Worm (Caenorhabditis elegans) whole organism, L4 larva: ENCODE results near the gene F59B10.5.

Source experiments
- D1046.2 ChIP-seq: fragments of 200-800 bp; sonication (Bioruptor generic); IDR thresholded peaks from 2 replicates; pipeline ENCODE4 v1.3.6; 2022; ENCODE audit warnings: missing genetic modification characterization, missing compliant biosample characterization
- F10B5.3 ChIP-seq: sonication (generic microtip); optimal IDR thresholded peaks from 2 replicates; lab custom pipeline; 2016; ENCODE audit warnings: mild to moderate bottlenecking, missing genetic modification characterization, missing compliant biosample characterization
- F49E8.2 ChIP-seq: sonication (generic microtip); optimal IDR thresholded peaks from 2 replicates; lab custom pipeline; 2016; ENCODE audit warnings: missing compliant biosample characterization, mild to moderate bottlenecking, missing genetic modification characterization, borderline replicate concordance
- R02D3.7 ChIP-seq: fragments of 150-350 bp; sonication (generic microtip); optimal IDR thresholded peaks from 3 replicates; lab custom pipeline; 2014; ENCODE audit warnings: missing biosample characterization, missing genetic modification characterization
- Y5F2A.4 ChIP-seq: fragments of 200-800 bp; sonication (Bioruptor generic); optimal IDR thresholded peaks from 2 replicates; lab custom pipeline; 2018; ENCODE audit warnings: mild to moderate bottlenecking, missing genetic modification characterization, missing compliant biosample characterization
- ZK337.2 ChIP-seq: fragments of 200-800 bp; sonication (Bioruptor generic); IDR thresholded peaks from 2 replicates; pipeline ENCODE4 v1.3.6; 2022; ENCODE audit warnings: missing genetic modification reagents, missing genetic modification characterization, missing compliant biosample characterization
- ZK546.5 ChIP-seq, 2 experiments: sonication (generic microtip); optimal IDR thresholded peaks; 2 replicates each; lab custom pipeline; 2017; ENCODE audit warnings: missing biosample characterization in 2 of 2, missing genetic modification characterization in 2 of 2
- aha-1 ChIP-seq: fragments of 150-350 bp; peaks from one replicate; lab custom pipeline; 2014; ENCODE audit warnings: missing biosample characterization, missing genetic modification characterization
- ama-1 ChIP-seq: fragments of 150-350 bp; optimal IDR thresholded peaks from 2 replicates; lab custom pipeline; 2014; ENCODE audit warnings: inconsistent platforms, mixed read lengths
- ceh-20 ChIP-seq: fragments of 200-800 bp; sonication (Bioruptor generic); IDR thresholded peaks from 2 replicates; pipeline ENCODE4 v1.3.6; 2022; ENCODE audit warnings: missing genetic modification reagents, missing genetic modification characterization, missing compliant biosample characterization
- ceh-44 ChIP-seq: fragments of 200-800 bp; sonication (Bioruptor generic); IDR thresholded peaks from 2 replicates; pipeline ENCODE4 v1.3.6; 2022; ENCODE audit warnings: missing genetic modification reagents, missing genetic modification characterization, missing compliant biosample characterization
- ces-1 ChIP-seq: fragments of 150-350 bp; sonication (generic microtip); optimal IDR thresholded peaks from 4 replicates; lab custom pipeline; 2014; ENCODE audit warnings: missing biosample characterization, missing genetic modification reagents, missing genetic modification characterization
- daf-12 ChIP-seq: fragments of 150-350 bp; optimal IDR thresholded peaks from 2 replicates; lab custom pipeline; 2014; ENCODE audit warnings: missing biosample characterization, missing genetic modification reagents, missing genetic modification characterization
- daf-8 ChIP-seq: fragments of 200-800 bp; sonication (Bioruptor generic); IDR thresholded peaks from 2 replicates; pipeline ENCODE4 v1.3.6; 2022; ENCODE audit warnings: missing genetic modification characterization, missing compliant biosample characterization
- dpl-1 ChIP-seq: fragments of 150-350 bp; optimal IDR thresholded peaks from 2 replicates; lab custom pipeline; 2014; ENCODE audit warnings: missing biosample characterization, missing genetic modification reagents, missing genetic modification characterization
- hlh-11 ChIP-seq: fragments of 200-800 bp; sonication (Bioruptor generic); optimal IDR thresholded peaks from 2 replicates; lab custom pipeline; 2018; ENCODE audit warnings: mild to moderate bottlenecking, missing genetic modification characterization, missing compliant biosample characterization
- hlh-30 ChIP-seq: sonication (generic microtip); optimal IDR thresholded peaks from 2 replicates; lab custom pipeline; 2017; ENCODE audit warnings: antibody characterized with exemption, mild to moderate bottlenecking, missing genetic modification characterization, missing compliant biosample characterization; ENCODE audit not compliant: insufficient read depth
- hmg-1.1 ChIP-seq: fragments of 200-800 bp; sonication (Bioruptor generic); IDR thresholded peaks from 2 replicates; pipeline ENCODE4 v1.3.6; 2022; ENCODE audit warnings: missing genetic modification reagents, missing genetic modification characterization, missing compliant biosample characterization
- lin-1 ChIP-seq: fragments of 200-800 bp; sonication (Bioruptor generic); IDR thresholded peaks from 2 replicates; pipeline ENCODE4 v1.3.6; 2022; ENCODE audit warnings: missing genetic modification reagents, missing genetic modification characterization, missing compliant biosample characterization
- lin-15B ChIP-seq: fragments of 150-350 bp; sonication (generic microtip); optimal IDR thresholded peaks from 3 replicates; lab custom pipeline; 2014; ENCODE audit warnings: missing biosample characterization, missing genetic modification characterization
- lin-29 ChIP-seq: fragments of 200-800 bp; sonication (Bioruptor generic); IDR thresholded peaks from 2 replicates; pipeline ENCODE4 v1.3.6; 2022; ENCODE audit warnings: missing genetic modification reagents, missing genetic modification characterization, missing compliant biosample characterization
- lir-3 ChIP-seq: sonication (generic microtip); optimal IDR thresholded peaks from 2 replicates; lab custom pipeline; 2016; ENCODE audit warnings: mild to moderate bottlenecking, missing genetic modification characterization, missing compliant biosample characterization
- lsy-2 ChIP-seq, 2 experiments: fragments of 150-350 bp in 1 of 2; sonication (generic microtip) in 1 of 2; optimal IDR thresholded peaks; 2 replicates each; lab custom pipeline; 2014 to 2017; ENCODE audit warnings: missing biosample characterization in 2 of 2, missing genetic modification characterization in 2 of 2
- madf-5 ChIP-seq, 2 experiments: fragments of 200-800 bp; sonication (Bioruptor generic); IDR thresholded peaks; 2 replicates each; pipeline ENCODE4 v1.3.6; 2022; ENCODE audit warnings: missing compliant biosample characterization in 2 of 2, missing genetic modification characterization in 2 of 2
- mdl-1 ChIP-seq, 2 experiments: fragments of 150-350 bp in 1 of 2; sonication (generic microtip) in 1 of 2; optimal IDR thresholded peaks; 2 replicates each; lab custom pipeline; 2014 to 2017; ENCODE audit warnings: missing biosample characterization in 2 of 2, missing genetic modification characterization in 2 of 2
- mes-2 ChIP-seq: sonication (generic microtip); optimal IDR thresholded peaks from 2 replicates; lab custom pipeline; 2016; ENCODE audit warnings: missing genotype, mild to moderate bottlenecking, missing genetic modification characterization, missing compliant biosample characterization; ENCODE audit not compliant: poor library complexity, severe bottlenecking
- mxl-2 ChIP-seq: fragments of 200-800 bp; sonication (Bioruptor generic); conservative IDR thresholded peaks from 2 replicates; pipeline ENCODE4 v1.3.6; 2022; ENCODE audit warnings: missing genetic modification reagents, missing genetic modification characterization, missing compliant biosample characterization
- nhr-10 ChIP-seq: fragments of 150-350 bp; optimal IDR thresholded peaks from 2 replicates; lab custom pipeline; 2014; ENCODE audit warnings: missing biosample characterization, missing genetic modification characterization
- nhr-11 ChIP-seq: fragments of 150-350 bp; optimal IDR thresholded peaks from 2 replicates; lab custom pipeline; 2014; ENCODE audit warnings: missing biosample characterization, missing genetic modification characterization
- nhr-111 ChIP-seq: fragments of 200-800 bp; sonication (Bioruptor generic); optimal IDR thresholded peaks from 2 replicates; lab custom pipeline; 2018; ENCODE audit warnings: mild to moderate bottlenecking, missing genetic modification characterization, missing compliant biosample characterization
- nhr-237 ChIP-seq: sonication (generic microtip); optimal IDR thresholded peaks from 2 replicates; lab custom pipeline; 2017; ENCODE audit warnings: missing biosample characterization, missing genetic modification characterization
- nhr-28 ChIP-seq: fragments of 150-350 bp; optimal IDR thresholded peaks from 2 replicates; lab custom pipeline; 2014; ENCODE audit warnings: missing biosample characterization, missing genetic modification characterization
- nhr-77 ChIP-seq: fragments of 150-350 bp; optimal IDR thresholded peaks from 2 replicates; lab custom pipeline; 2014; ENCODE audit warnings: missing biosample characterization, missing genetic modification characterization
- pha-4 ChIP-seq, 2 experiments: fragments of 150-350 bp in 1 of 2; fragments of 200-800 bp in 1 of 2; sonication (Bioruptor generic) in 1 of 2; IDR thresholded peaks in 1 of 2; optimal IDR thresholded peaks in 1 of 2; 2 replicates each; pipeline versions ENCODE4 v1.3.6 to Lab custom; 2014 to 2022; ENCODE audit warnings: missing genetic modification characterization in 2 of 2, missing genetic modification reagents in 2 of 2, missing biosample characterization in 1 of 2, missing compliant biosample characterization in 1 of 2
- pqm-1 ChIP-seq: sonication (generic microtip); optimal IDR thresholded peaks from 2 replicates; lab custom pipeline; 2017; ENCODE audit warnings: missing biosample characterization, missing genetic modification characterization
- saeg-2 ChIP-seq: fragments of 200-800 bp; sonication (Bioruptor generic); IDR thresholded peaks from 2 replicates; pipeline ENCODE4 v1.3.6; 2022; ENCODE audit warnings: missing genetic modification reagents, missing genetic modification characterization, missing compliant biosample characterization
- sdz-12 ChIP-seq: fragments of 200-800 bp; sonication (Bioruptor generic); optimal IDR thresholded peaks from 2 replicates; lab custom pipeline; 2018; ENCODE audit warnings: mild to moderate bottlenecking, missing genetic modification characterization, missing compliant biosample characterization
- set-16 ChIP-seq: fragments of 200-800 bp; sonication (Bioruptor generic); IDR thresholded peaks from 2 replicates; pipeline ENCODE4 v1.3.6; 2022; ENCODE audit warnings: missing genetic modification reagents, missing genetic modification characterization, missing compliant biosample characterization
- skn-1 ChIP-seq: fragments of 150-350 bp; optimal IDR thresholded peaks from 2 replicates; lab custom pipeline; 2014; ENCODE audit warnings: missing biosample characterization, missing genetic modification characterization
- snpc-4 ChIP-seq: fragments of 150-350 bp; optimal IDR thresholded peaks from 2 replicates; lab custom pipeline; 2014; ENCODE audit warnings: missing biosample characterization, missing genetic modification characterization
- tag-97 ChIP-seq: fragments of 200-800 bp; sonication (Bioruptor generic); IDR thresholded peaks from 2 replicates; pipeline ENCODE4 v1.3.6; 2022; ENCODE audit warnings: missing genetic modification characterization, missing compliant biosample characterization
- tra-1 ChIP-seq: fragments of 200-800 bp; sonication (Bioruptor generic); IDR thresholded peaks from 2 replicates; pipeline ENCODE4 v1.3.6; 2022; ENCODE audit warnings: missing genetic modification reagents, missing genetic modification characterization, missing compliant biosample characterization
- vab-7 ChIP-seq: fragments of 200-800 bp; sonication (Bioruptor generic); IDR thresholded peaks from 2 replicates; pipeline ENCODE4 v1.3.6; 2022; ENCODE audit warnings: missing genetic modification reagents, missing genetic modification characterization, missing compliant biosample characterization
- zag-1 ChIP-seq: fragments of 150-350 bp; optimal IDR thresholded peaks from 2 replicates; lab custom pipeline; 2014; ENCODE audit warnings: missing biosample characterization, missing genetic modification characterization
- zfp-3 ChIP-seq: fragments of 200-800 bp; sonication (Bioruptor generic); conservative IDR thresholded peaks from 2 replicates; pipeline ENCODE4 v1.3.6; 2022; ENCODE audit warnings: missing genetic modification reagents, missing genetic modification characterization, missing compliant biosample characterization
- ztf-11 ChIP-seq: fragments of 150-350 bp; optimal IDR thresholded peaks from 2 replicates; lab custom pipeline; 2014; ENCODE audit warnings: missing biosample characterization, missing genetic modification characterization
- ztf-7 ChIP-seq: fragments of 150-350 bp; optimal IDR thresholded peaks from 2 replicates; lab custom pipeline; 2014; ENCODE audit warnings: missing biosample characterization, missing genetic modification characterization

Gene F59B10.5

DNA sequence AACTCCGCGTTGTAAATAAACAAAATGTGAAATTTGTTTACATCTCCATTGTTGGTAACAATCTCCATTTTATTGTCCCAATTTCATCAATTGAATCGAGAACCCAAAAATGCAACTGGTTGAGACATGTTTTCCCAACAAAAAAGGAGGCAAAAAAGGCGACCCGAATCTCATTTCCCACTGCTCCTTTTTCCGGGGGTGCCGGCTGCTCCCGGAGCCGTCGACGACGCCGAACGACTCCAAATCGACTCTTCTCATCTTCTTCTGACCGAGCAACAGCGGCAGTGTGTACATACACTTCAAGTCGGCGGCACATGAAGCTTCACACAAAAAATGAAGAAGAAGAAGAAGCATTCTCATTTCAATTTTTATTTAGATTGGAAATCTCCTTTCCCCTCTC lies 43.0 kb upstream of the F59B10.5 start:
- TF ChIP-seq aha-1 (tag; lab: Kevin White, UChicago) = peak; percentile 77
- TF ChIP-seq pqm-1 (tag; lab: Kevin White, UChicago) = no peak
- peak; percentile 53; the same call in 1 of the 2 replicates for TF ChIP-seq set-16
- no peak for TF ChIP-seq mdl-1 (tag; optimal IDR thresholded peaks at IDR 0.05; lab: Kevin White, UChicago)
- TF ChIP-seq ceh-44 (GFP tag; lab: Robert Waterston, UW) = no peak
- no peak for TF ChIP-seq skn-1
- TF ChIP-seq, all 104 proteins: peak for 2

DNA sequence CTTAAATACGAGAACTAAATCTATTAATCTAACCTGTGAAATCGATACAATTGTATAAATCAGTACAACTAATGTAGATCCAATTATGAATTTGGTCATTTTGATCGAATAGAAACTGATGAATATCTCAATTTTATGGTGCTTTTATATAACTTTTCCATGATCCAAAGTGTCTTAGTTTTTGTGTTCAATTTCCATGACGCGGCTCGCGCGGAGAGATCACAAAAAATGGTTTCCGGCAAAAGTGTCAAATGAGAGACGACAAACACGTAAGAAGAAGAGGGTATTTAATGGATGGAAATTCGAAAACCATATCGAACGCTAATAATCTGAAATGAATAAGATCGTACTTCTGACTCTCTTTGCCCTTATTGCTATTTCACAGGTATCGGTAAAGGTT lies 41.1 kb upstream of the F59B10.5 start, which contains the start of the genes C06A1.6 and C06A1.7:
TSS of gene C06A1.6 (minus strand) at position 101 of the 400 bp plus-strand sequence.
TSS of gene C06A1.7 (plus strand) at position 314 of the 400 bp plus-strand sequence.
- no peak for TF ChIP-seq daf-8 (GFP tag; lab: Robert Waterston, UW)
- TF ChIP-seq ZK337.2 (GFP tag; lab: Robert Waterston, UW) = no peak
- TF ChIP-seq lin-1 (GFP tag; lab: Robert Waterston, UW) = no peak
- TF ChIP-seq mes-2 (tag; lab: Kevin White, UChicago) = no peak
- TF ChIP-seq hmg-1.1 (GFP tag; lab: Robert Waterston, UW) = no peak

DNA sequence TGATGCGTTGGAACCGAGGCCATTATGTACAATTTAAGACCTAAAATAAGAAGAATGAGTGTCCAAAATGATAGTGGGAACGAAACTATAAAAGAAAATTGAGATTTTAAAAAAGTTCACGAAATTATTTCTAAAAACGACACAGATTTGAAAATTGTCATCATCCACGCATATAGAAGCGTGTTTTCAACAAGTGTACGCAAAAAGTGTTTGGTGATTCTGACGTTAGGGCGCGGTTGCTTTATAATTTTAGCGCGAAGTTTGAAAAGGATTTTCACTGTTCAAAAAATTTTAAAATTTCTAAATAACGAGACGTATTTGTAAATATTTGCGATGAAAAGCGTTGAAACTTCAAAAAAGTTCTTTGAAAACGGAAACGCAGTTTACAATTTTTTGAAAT lies 39.9 kb upstream of the F59B10.5 start, which contains the start of gene cdc-48.1:
TSS of gene cdc-48.1 (minus strand) at position 40 of the 400 bp plus-strand sequence.
- TF ChIP-seq lin-15B (tag; lab: Kevin White, UChicago) (peak; percentile 100), ceh-20 (peak; percentile 100), tag-97 (GFP tag; lab: Robert Waterston, UW) (0 out of 2 replicates have a peak, but pooled peaks have one; percentile 73), madf-5 (GFP tag; IDR thresholded peaks at IDR 0.05; lab: Robert Waterston, UW) (peak; percentile 88 to 94; a peak in 3 of 4 replicates), nhr-11 (tag; lab: Kevin White, UChicago) (peak; percentile 100), F10B5.3 (tag; lab: Kevin White, UChicago) (peak; percentile 92), pha-4 (GFP tag; IDR thresholded peaks at IDR 0.05; lab: Robert Waterston, UW) (peak; percentile 99), pha-4 (tag; optimal IDR thresholded peaks at IDR 0.05; lab: Kevin White, UChicago) (peak; percentile 100), snpc-4 (peak; percentile 62), F49E8.2 (tag; lab: Kevin White, UChicago) (peak; percentile 97), ces-1 (GFP tag; lab: Kevin White, UChicago) (peak; percentile 97), hlh-30 (tag; lab: Kevin White, UChicago) (peak; percentile 99), ztf-11 (tag; lab: Kevin White, UChicago) (peak; percentile 58), tra-1 (GFP tag; lab: Robert Waterston, UW) (peak; percentile 100), saeg-2 (GFP tag; lab: Robert Waterston, UW) (peak; percentile 98), hmg-1.1 (GFP tag; lab: Robert Waterston, UW) (peak; percentile 99), daf-12 (tag; lab: Kevin White, UChicago) (peak; percentile 35), nhr-28 (tag; lab: Kevin White, UChicago) (peak; percentile 99), Y5F2A.4 (GFP tag; lab: Kevin White, UChicago) (peak; percentile 97), lin-29 (peak; percentile 98), ztf-7 (tag; lab: Kevin White, UChicago) (peak; percentile 96), nhr-237 (tag; lab: Kevin White, UChicago) (peak; percentile 89), nhr-10 (tag; lab: Kevin White, UChicago) (peak; percentile 98), zfp-3 (GFP tag; lab: Robert Waterston, UW) (peak; percentile 100), R02D3.7 (peak; percentile 67), vab-7 (peak; percentile 99), lir-3 (peak; percentile 87), ZK546.5 (tag; optimal IDR thresholded peaks at IDR 0.05; lab: Kevin White, UChicago) (peak in 1 of 2 experiments; percentile 90), sdz-12 (GFP tag; lab: Kevin White, UChicago) (peak; percentile 96), nhr-111 (GFP tag; lab: Kevin White, UChicago) (peak; percentile 79), lin-1 (GFP tag; lab: Robert Waterston, UW) (peak; percentile 99), lsy-2 (tag; optimal IDR thresholded peaks at IDR 0.05; lab: Kevin White, UChicago) (peak; percentile 99), D1046.2 (GFP tag; lab: Robert Waterston, UW) (peak; percentile 97), zag-1 (tag; lab: Kevin White, UChicago) (peak; percentile 92), hlh-11 (tag; lab: Kevin White, UChicago) (peak; percentile 99), ama-1 (peak; percentile 85), dpl-1 (GFP tag; lab: Kevin White, UChicago) (peak; percentile 100), daf-8 (GFP tag; lab: Robert Waterston, UW) (peak; percentile 92; the same call in 1 of the 2 replicates), nhr-77 (tag; lab: Kevin White, UChicago) (peak; percentile 100), mxl-2 (GFP tag; lab: Robert Waterston, UW) (peak; percentile 93)
